Fruit fly (Drosophila melanogaster) whole organism, adult: ENCODE measurements around the gene CARPB.

Source experiments
- CG11617 ChIP-seq: fragments of 200-800 bp; sonication (Bioruptor generic); optimal IDR thresholded peaks from 2 replicates; lab custom pipeline; 2017; ENCODE audit warnings: mild to moderate bottlenecking, missing biosample characterization, missing genetic modification reagents, missing genetic modification characterization
- CG12768 ChIP-seq: fragments of 200-800 bp; sonication (Bioruptor generic); optimal IDR thresholded peaks from 2 replicates; lab custom pipeline; 2017; ENCODE audit warnings: missing biosample characterization, missing genetic modification characterization, mild to moderate bottlenecking, moderate library complexity, missing genetic modification reagents
- CG14711 ChIP-seq: fragments of 200-800 bp; sonication (Bioruptor generic); optimal IDR thresholded peaks from 2 replicates; lab custom pipeline; 2018; ENCODE audit warnings: missing biosample characterization, mild to moderate bottlenecking, missing genetic modification characterization, moderate library complexity
- CG1620 ChIP-seq: fragments of 200-800 bp; sonication (Bioruptor generic); optimal IDR thresholded peaks from 2 replicates; lab custom pipeline; 2016; ENCODE audit warnings: missing biosample characterization, missing genetic modification characterization
- CG33017 ChIP-seq: fragments of 200-800 bp; sonication (Bioruptor generic); optimal IDR thresholded peaks from 2 replicates; lab custom pipeline; 2018; ENCODE audit warnings: missing biosample characterization, mild to moderate bottlenecking, missing genetic modification characterization, moderate library complexity
- CG5204 ChIP-seq: fragments of 200-800 bp; sonication (Bioruptor generic); optimal IDR thresholded peaks from 2 replicates; lab custom pipeline; 2016; ENCODE audit warnings: missing biosample characterization, missing genetic modification characterization
- CG7045 ChIP-seq: fragments of 200-800 bp; sonication (Bioruptor generic); optimal IDR thresholded peaks from 2 replicates; lab custom pipeline; 2017; ENCODE audit warnings: missing biosample characterization, mild to moderate bottlenecking, missing genetic modification characterization
- CG7101 ChIP-seq: fragments of 200-800 bp; sonication (Bioruptor generic); optimal IDR thresholded peaks from 2 replicates; lab custom pipeline; 2018; ENCODE audit warnings: missing biosample characterization, mild to moderate bottlenecking, missing genetic modification characterization, moderate library complexity
- Clk ChIP-seq: fragments of 200-800 bp; sonication (Bioruptor generic); optimal IDR thresholded peaks from 2 replicates; lab custom pipeline; 2017; ENCODE audit warnings: missing biosample characterization, missing genetic modification characterization
- Crg-1 ChIP-seq: fragments of 200-800 bp; sonication (Bioruptor generic); optimal IDR thresholded peaks from 2 replicates; lab custom pipeline; 2016; ENCODE audit warnings: missing biosample characterization, missing genetic modification characterization
- Hr96 ChIP-seq: fragments of 200-800 bp; sonication (Bioruptor generic); optimal IDR thresholded peaks from 2 replicates; lab custom pipeline; 2016; ENCODE audit warnings: missing biosample characterization, missing genetic modification characterization
- Mnt ChIP-seq: fragments of 200-800 bp; sonication (Bioruptor generic); optimal IDR thresholded peaks from 2 replicates; lab custom pipeline; 2016; ENCODE audit warnings: missing biosample characterization, mild to moderate bottlenecking, missing genetic modification characterization
- bab1 ChIP-seq: fragments of 200-800 bp; sonication (Bioruptor generic); optimal IDR thresholded peaks from 3 replicates; lab custom pipeline; 2019; ENCODE audit warnings: missing biosample characterization, mild to moderate bottlenecking, missing genetic modification characterization, moderate library complexity
- cic ChIP-seq: fragments of 200-800 bp; sonication (Bioruptor generic); optimal IDR thresholded peaks from 2 replicates; lab custom pipeline; 2017; ENCODE audit warnings: missing biosample characterization, mild to moderate bottlenecking, missing genetic modification characterization, moderate library complexity
- cnc ChIP-seq, 2 experiments: fragments of >200 bp; optimal IDR thresholded peaks; 2 replicates each; lab custom pipeline; 2017
- kay ChIP-seq: fragments of 200-800 bp; sonication (Bioruptor generic); peaks from one replicate; lab custom pipeline; 2016; ENCODE audit warnings: missing biosample characterization, missing genetic modification characterization, borderline replicate concordance
- ovo ChIP-seq: fragments of 200-800 bp; sonication (Bioruptor generic); optimal IDR thresholded peaks from 2 replicates; lab custom pipeline; 2016; ENCODE audit warnings: missing biosample characterization, missing genetic modification characterization
- pad ChIP-seq: fragments of 200-800 bp; sonication (Bioruptor generic); optimal IDR thresholded peaks from 3 replicates; lab custom pipeline; 2017; ENCODE audit warnings: missing biosample characterization, missing genetic modification characterization, mild to moderate bottlenecking, moderate library complexity, missing genetic modification reagents
- tj ChIP-seq: fragments of 200-800 bp; sonication (Bioruptor generic); optimal IDR thresholded peaks from 3 replicates; lab custom pipeline; 2017; ENCODE audit warnings: missing biosample characterization, mild to moderate bottlenecking, missing genetic modification characterization, moderate library complexity
- toe ChIP-seq: fragments of 200-800 bp; sonication (Bioruptor generic); optimal IDR thresholded peaks from 2 replicates; lab custom pipeline; 2016; ENCODE audit warnings: missing biosample characterization, missing genetic modification characterization

Gene CARPB

DNA sequence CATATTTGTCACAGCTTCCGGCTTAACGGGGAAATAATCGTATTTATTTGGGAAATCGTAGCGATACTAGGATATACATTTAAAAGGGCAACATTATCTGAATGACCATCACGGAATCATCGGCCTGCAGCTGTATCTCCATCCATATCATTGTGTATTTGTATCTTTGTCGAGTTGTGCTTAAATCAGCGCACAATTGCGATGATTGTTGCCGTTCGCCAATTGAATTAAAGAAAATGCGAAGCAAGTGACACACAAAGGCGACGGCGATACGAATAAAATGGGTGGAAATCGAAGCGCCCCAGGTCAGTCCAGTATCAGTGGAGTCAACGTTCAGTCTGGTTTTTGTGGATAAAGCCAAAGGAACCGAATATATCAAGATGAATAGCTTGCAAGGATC, 96.5 kb downstream of the CARPB start, which contains the start of gene CG9686:
Gene CG9686 (plus strand): TSS at position 301 of the 400 bp plus-strand sequence.
- no peak for TF ChIP-seq cic (GFP tag; lab: Kevin White, UChicago)
- TF ChIP-seq CG5204 (GFP tag; lab: Kevin White, UChicago), result no peak
- no peak for TF ChIP-seq CG33017 (tag; lab: Kevin White, UChicago)
- no peak for TF ChIP-seq cnc (optimal IDR thresholded peaks at IDR 0.05; lab: Kevin White, UChicago)
- no peak for TF ChIP-seq CG14711 (tag; lab: Kevin White, UChicago)

DNA sequence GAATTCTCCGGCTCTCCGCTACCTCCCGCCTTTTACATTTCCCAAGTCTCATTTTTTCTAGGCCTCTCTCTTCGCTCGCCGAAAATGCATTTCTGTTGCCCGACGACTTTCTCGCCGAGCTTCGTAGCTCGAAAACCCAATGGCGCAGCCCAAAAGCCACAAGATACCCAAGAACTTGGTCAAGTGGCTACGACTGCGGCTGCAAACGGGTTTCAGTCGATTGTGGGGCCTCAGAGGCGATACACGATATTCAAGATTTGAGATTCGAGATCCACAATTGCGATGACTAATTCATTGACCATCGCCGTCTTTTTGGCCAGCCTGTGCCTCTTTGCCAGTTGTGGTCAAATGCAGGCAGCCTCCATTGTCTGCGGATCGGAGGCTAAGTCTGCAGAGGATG, 98.7 kb downstream of the CARPB start, which contains the start of gene CG9689:
Gene CG9689 (plus strand): TSS at position 208 of the 400 bp plus-strand sequence.
- TF ChIP-seq CG12768 (GFP tag; lab: Kevin White, UChicago) (no peak), CG1620 (GFP tag; lab: Kevin White, UChicago) (no peak), Crg-1 (GFP tag; lab: Kevin White, UChicago) (no peak), pad (GFP tag; lab: Kevin White, UChicago) (no peak), CG11617 (GFP tag; lab: Kevin White, UChicago) (no peak), CG7045 (GFP tag; lab: Kevin White, UChicago) (no peak), CG14711 (tag; lab: Kevin White, UChicago) (no peak), Mnt (GFP tag; lab: Kevin White, UChicago) (no peak), bab1 (GFP tag; lab: Kevin White, UChicago) (no peak), ovo (GFP tag; lab: Kevin White, UChicago) (no peak), Clk (GFP tag; lab: Kevin White, UChicago) (no peak), toe (GFP tag; lab: Kevin White, UChicago) (no peak), CG33017 (tag; lab: Kevin White, UChicago) (no peak)

DNA sequence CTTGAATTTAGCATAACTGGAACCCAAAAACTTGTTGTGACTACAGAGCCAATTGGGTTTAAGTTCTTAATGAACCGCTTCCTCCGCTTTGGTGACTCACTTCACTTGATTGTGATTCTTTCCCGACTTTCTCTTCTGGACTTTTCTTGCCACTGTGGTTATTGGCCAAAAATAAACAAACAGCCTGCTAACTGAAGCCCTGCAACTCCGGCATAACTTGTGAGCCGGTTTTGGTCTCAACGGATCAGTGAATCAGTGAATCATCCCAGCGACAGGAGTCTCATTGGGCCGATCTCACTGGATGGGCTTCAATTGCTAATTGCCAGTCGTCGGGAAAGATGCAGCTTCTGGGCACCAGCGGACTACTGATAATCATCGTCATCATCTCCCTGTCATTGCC, 99.9 kb downstream of the CARPB start:
- no peak for TF ChIP-seq toe (GFP tag; lab: Kevin White, UChicago)
- no peak for TF ChIP-seq CG7045 (GFP tag; lab: Kevin White, UChicago)
- no peak for TF ChIP-seq Crg-1 (GFP tag; lab: Kevin White, UChicago)

DNA sequence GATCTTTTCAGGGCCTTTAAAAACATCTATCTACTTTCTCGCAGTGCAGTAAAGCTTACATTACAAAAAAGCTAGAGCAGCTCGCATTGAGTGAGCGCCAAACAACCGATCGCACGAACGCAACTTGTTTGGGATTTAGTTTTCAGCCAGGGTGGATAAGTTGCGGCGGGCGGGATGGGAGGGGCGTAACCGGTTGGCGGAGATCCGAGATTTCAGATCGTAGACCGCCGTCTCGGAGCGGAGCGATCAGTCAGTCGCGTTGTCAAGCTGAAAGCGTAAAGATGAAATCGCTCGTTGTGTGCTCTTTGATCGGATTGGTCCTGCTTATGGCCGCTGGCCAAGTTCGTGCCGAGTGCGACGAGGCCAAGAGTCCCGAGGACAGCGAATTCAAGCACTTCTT, 101.2 kb downstream of the CARPB start, which contains the start of gene CG9691:
Gene CG9691 (plus strand): TSS at position 222 of the 400 bp plus-strand sequence.
- TF ChIP-seq Hr96 (GFP tag; lab: Kevin White, UChicago) (no peak), CG14711 (tag; lab: Kevin White, UChicago) (no peak), CG7101 (no peak), toe (GFP tag; lab: Kevin White, UChicago) (no peak), Mnt (GFP tag; lab: Kevin White, UChicago) (no peak), CG11617 (GFP tag; lab: Kevin White, UChicago) (no peak), tj (GFP tag; lab: Kevin White, UChicago) (no peak), Crg-1 (GFP tag; lab: Kevin White, UChicago) (no peak), bab1 (GFP tag; lab: Kevin White, UChicago) (no peak), cic (GFP tag; lab: Kevin White, UChicago) (no peak), CG7045 (GFP tag; lab: Kevin White, UChicago) (no peak), pad (GFP tag; lab: Kevin White, UChicago) (no peak), CG5204 (GFP tag; lab: Kevin White, UChicago) (no peak), CG1620 (GFP tag; lab: Kevin White, UChicago) (no peak)

DNA sequence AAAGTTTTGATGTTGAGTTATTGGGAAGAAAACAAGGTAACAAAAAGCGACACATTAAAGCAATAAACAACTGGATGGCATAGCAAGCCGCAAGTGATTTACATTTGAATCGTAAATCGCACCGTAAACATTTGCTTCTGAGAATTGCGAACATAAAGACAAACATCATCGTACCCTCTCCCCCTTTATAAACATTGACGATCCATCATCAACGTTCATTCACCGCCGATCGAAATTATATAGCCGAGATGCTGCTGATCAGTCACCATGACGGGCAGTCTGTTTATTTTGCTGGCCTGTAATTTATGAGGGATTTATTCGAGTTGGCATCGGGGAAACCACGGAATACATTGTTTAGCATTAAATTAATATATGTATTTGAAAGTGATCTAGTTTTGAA, 102.3 kb downstream of the CARPB start:
- TF ChIP-seq pad (GFP tag; lab: Kevin White, UChicago) (no peak), CG7045 (GFP tag; lab: Kevin White, UChicago) (no peak)

DNA sequence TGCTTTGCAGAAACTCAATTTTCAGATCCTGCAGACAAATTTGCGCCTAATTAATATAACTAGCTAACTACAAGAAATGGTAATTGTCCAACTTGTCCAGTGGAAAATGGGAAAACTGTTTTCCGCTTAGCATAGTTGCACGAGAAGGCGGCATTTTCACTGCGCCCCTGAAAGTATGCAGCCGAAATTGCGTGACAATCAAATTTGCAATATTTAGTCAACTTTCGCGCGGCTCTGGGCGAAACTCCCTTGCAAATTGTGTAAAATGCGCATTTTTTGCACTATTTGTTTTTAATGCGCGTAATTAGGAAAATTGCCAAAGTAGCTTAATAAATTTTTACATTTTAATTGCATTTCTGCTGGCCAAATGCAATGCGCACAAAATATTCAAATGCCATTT, 106.7 kb downstream of the CARPB start:
- TF ChIP-seq CG12768 (GFP tag; lab: Kevin White, UChicago), result no peak
- no peak for TF ChIP-seq tj (GFP tag; lab: Kevin White, UChicago)
- no peak for TF ChIP-seq CG33017 (tag; lab: Kevin White, UChicago)
- TF ChIP-seq cnc (optimal IDR thresholded peaks at IDR 0.05; lab: Kevin White, UChicago), result no peak
- no peak for TF ChIP-seq CG7045 (GFP tag; lab: Kevin White, UChicago)
- TF ChIP-seq toe (GFP tag; lab: Kevin White, UChicago), result no peak
- TF ChIP-seq kay (GFP tag; lab: Kevin White, UChicago), result no peak
- TF ChIP-seq CG1620 (GFP tag; lab: Kevin White, UChicago), result no peak
- no peak for TF ChIP-seq CG5204 (GFP tag; lab: Kevin White, UChicago)
- TF ChIP-seq pad (GFP tag; lab: Kevin White, UChicago), result no peak
- no peak for TF ChIP-seq cic (GFP tag; lab: Kevin White, UChicago)
- no peak for TF ChIP-seq CG14711 (tag; lab: Kevin White, UChicago)
- no peak for TF ChIP-seq Crg-1 (GFP tag; lab: Kevin White, UChicago)
- TF ChIP-seq Clk (GFP tag; lab: Kevin White, UChicago), result no peak
- TF ChIP-seq CG11617 (GFP tag; lab: Kevin White, UChicago), result no peak
- no peak for TF ChIP-seq CG7101
- TF ChIP-seq Hr96 (GFP tag; lab: Kevin White, UChicago), result no peak

DNA sequence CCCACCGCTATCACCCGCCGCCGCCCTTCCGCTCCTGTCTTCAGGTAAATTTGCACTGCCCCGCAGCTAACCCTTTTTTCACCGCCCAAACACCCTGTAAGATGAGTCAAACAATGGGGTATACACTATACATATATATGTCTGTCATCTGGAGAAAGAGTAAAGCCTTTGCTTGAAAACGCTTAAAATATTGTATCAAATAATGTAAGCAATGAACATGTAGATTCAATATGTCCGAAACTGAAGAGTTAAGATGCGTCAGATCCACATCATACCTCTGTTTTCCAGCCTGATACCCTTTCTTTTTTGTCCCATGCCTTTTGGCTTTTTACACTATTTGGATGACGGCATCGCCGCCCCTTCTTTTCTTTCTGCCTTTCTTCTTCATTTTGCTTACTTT, 109.8 kb downstream of the CARPB start:
- TF ChIP-seq CG7101, result no peak
- peak; percentile 36 for TF ChIP-seq bab1 (GFP tag; lab: Kevin White, UChicago)
